Fruit fly (Drosophila melanogaster): Measurements from ENCODE around the gene wit.
A peak's percentile ranks its signal among the peaks of the same experiment; 100 is the strongest.

dm6 chr3L:4068368-4068767 lies 3.1 kb downstream of the wit start:
- TF ChIP-seq CG8301 (tag; optimal IDR thresholded peaks at IDR 0.05): no peak
- peak; percentile 56; the same call in 2 of the 3 replicates for TF ChIP-seq fd96Ca (GFP tag; IDR thresholded peaks at IDR 0.05)
- TF ChIP-seq D1 (tag; optimal IDR thresholded peaks at IDR 0.05): no peak
- no peak for TF ChIP-seq CG14655 (GFP tag; optimal IDR thresholded peaks at IDR 0.05)
- no peak for TF ChIP-seq CG8159 (tag; optimal IDR thresholded peaks at IDR 0.05)
- TF ChIP-seq rn (GFP tag; IDR thresholded peaks at IDR 0.05): no peak
- TF ChIP-seq Ets98B (GFP tag; IDR thresholded peaks at IDR 0.05): peak; percentile 42
- no peak for TF ChIP-seq CG13204 (GFP tag; optimal IDR thresholded peaks at IDR 0.05)

Measured in whole organism, pupa.